Fruit fly (Drosophila melanogaster): ENCODE results near the gene CG14671.

Gene CG14671

DNA sequence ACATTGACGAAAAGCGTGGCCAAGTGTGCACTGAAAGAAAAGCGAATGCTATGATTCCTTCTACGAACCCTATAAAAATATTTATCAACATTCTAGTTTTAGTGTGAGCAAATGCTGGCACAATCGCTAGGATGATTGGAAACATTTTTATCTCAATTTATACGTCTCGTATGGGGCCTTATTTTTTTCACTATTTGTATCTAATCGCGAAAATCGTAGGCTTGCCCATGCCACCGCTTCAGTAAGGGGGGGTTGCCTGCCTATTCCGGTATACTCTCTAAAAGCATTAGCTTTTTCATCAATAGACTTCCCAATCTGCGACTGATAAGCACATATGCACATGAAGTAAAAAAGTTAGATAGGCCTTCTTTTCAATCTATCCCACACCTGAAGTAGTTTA is 1.0 kb upstream of the CG14671 start (continued):
- TF ChIP-seq al (GFP tag; IDR thresholded peaks at IDR 0.05) (peak; percentile 70), CG10565 (GFP tag; optimal IDR thresholded peaks at IDR 0.05) (no peak), CG3847 (GFP tag; IDR thresholded peaks at IDR 0.05) (peak; percentile 82), Elba2 (GFP tag; optimal IDR thresholded peaks at IDR 0.05) (no peak), Bgb (GFP tag; IDR thresholded peaks at IDR 0.05; ENCODE audit: partially characterized antibody) (no peak), CG34422 (GFP tag; IDR thresholded peaks at IDR 0.05) (peak; percentile 90), so (GFP tag; IDR thresholded peaks at IDR 0.05) (peak; percentile 76), Hr3 (GFP tag; optimal IDR thresholded peaks at IDR 0.05) (peak; percentile 74), sc (optimal IDR thresholded peaks at IDR 0.05) (no peak), sc (GFP tag; optimal IDR thresholded peaks at IDR 0.05) (peak; percentile 74), CG1832 (GFP tag; optimal IDR thresholded peaks at IDR 0.05) (no peak), CG17359 (tag; optimal IDR thresholded peaks at IDR 0.05) (peak; percentile 90), unc-4 (GFP tag; IDR thresholded peaks at IDR 0.05; ENCODE audit: partially characterized antibody) (no peak), en (GFP tag; optimal IDR thresholded peaks at IDR 0.05) (peak; percentile 60), gem (tag; optimal IDR thresholded peaks at IDR 0.05) (no peak), CG30020 (tag; optimal IDR thresholded peaks at IDR 0.05) (no peak), D19B (GFP tag; optimal IDR thresholded peaks at IDR 0.05) (peak; percentile 57), CG4707 (GFP tag; optimal IDR thresholded peaks at IDR 0.05) (peak; percentile 19), grau (tag; optimal IDR thresholded peaks at IDR 0.05) (peak; percentile 79), Dip2 (GFP tag; IDR thresholded peaks at IDR 0.05) (no peak), Spps (tag; optimal IDR thresholded peaks at IDR 0.05) (peak; percentile 32), hkb (optimal IDR thresholded peaks at IDR 0.05) (no peak), hkb (GFP tag; IDR thresholded peaks at IDR 0.05) (peak; percentile 92), pnt (GFP tag; optimal IDR thresholded peaks at IDR 0.05) (peak; percentile 73), gsb (GFP tag; IDR thresholded peaks at IDR 0.05) (peak; percentile 59), caup (GFP tag; optimal IDR thresholded peaks at IDR 0.05; ENCODE audit: severe bottlenecking) (peak; percentile 85), CG12744 (GFP tag; optimal IDR thresholded peaks at IDR 0.05) (peak; percentile 27), CG5953 (GFP tag; IDR thresholded peaks at IDR 0.05) (peak; percentile 86), Asciz (GFP tag; optimal IDR thresholded peaks at IDR 0.05) (peak; percentile 78), Atf3 (GFP tag; optimal IDR thresholded peaks at IDR 0.05) (peak; percentile 70), Tbp (GFP tag; optimal IDR thresholded peaks at IDR 0.05) (no peak), Hr78 (GFP tag; optimal IDR thresholded peaks at IDR 0.05) (no peak), CG4360 (GFP tag; IDR thresholded peaks at IDR 0.05) (peak; percentile 64), CG16815 (GFP tag; optimal IDR thresholded peaks at IDR 0.05) (peak; percentile 46), CG17186 (GFP tag; optimal IDR thresholded peaks at IDR 0.05) (no peak), CG8765 (GFP tag; IDR thresholded peaks at IDR 0.05) (0 out of 2 replicates have a peak, but pooled peaks have one; percentile 29), tup (GFP tag; optimal IDR thresholded peaks at IDR 0.05) (peak; percentile 63), ewg (GFP tag; optimal IDR thresholded peaks at IDR 0.05) (peak; percentile 69), CG1233 (GFP tag; optimal IDR thresholded peaks at IDR 0.05) (peak; percentile 77), tio (GFP tag; optimal IDR thresholded peaks at IDR 0.05) (no peak), Awh (GFP tag; IDR thresholded peaks at IDR 0.05) (peak; percentile 85), PHDP (tag; optimal IDR thresholded peaks at IDR 0.05) (peak; percentile 76), CG31388 (GFP tag; optimal IDR thresholded peaks at IDR 0.05) (peak; percentile 40), CG4730 (GFP tag; IDR thresholded peaks at IDR 0.05) (peak; percentile 80), bab2 (GFP tag; optimal IDR thresholded peaks at IDR 0.05) (peak; percentile 82), cwo (GFP tag; optimal IDR thresholded peaks at IDR 0.05) (peak; percentile 81), CG9727 (GFP tag; optimal IDR thresholded peaks at IDR 0.05) (peak; percentile 77), vfl (GFP tag; optimal IDR thresholded peaks at IDR 0.05) (peak; percentile 17), fd3F (GFP tag; optimal IDR thresholded peaks at IDR 0.05) (peak; percentile 73), sima (GFP tag; optimal IDR thresholded peaks at IDR 0.05) (peak; percentile 51), sens-2 (GFP tag; IDR thresholded peaks at IDR 0.05) (peak; percentile 77)
